Worm (Caenorhabditis elegans) whole organism, late embryonic: ENCODE measurements around the gene C13G3.12.

Source experiments
- elt-2 ChIP-seq: sonication (generic microtip); optimal IDR thresholded peaks from 2 replicates; lab custom pipeline; 2016; ENCODE audit warnings: missing genetic modification reagents, missing genetic modification characterization, missing compliant biosample characterization
- pha-2 ChIP-seq: sonication (generic microtip); optimal IDR thresholded peaks from 2 replicates; lab custom pipeline; 2017; ENCODE audit warnings: mild to moderate bottlenecking, missing genetic modification characterization, missing compliant biosample characterization
- unc-86 ChIP-seq: sonication (generic microtip); optimal IDR thresholded peaks from 2 replicates; lab custom pipeline; 2016; ENCODE audit warnings: missing genetic modification characterization, missing compliant biosample characterization

DNA sequence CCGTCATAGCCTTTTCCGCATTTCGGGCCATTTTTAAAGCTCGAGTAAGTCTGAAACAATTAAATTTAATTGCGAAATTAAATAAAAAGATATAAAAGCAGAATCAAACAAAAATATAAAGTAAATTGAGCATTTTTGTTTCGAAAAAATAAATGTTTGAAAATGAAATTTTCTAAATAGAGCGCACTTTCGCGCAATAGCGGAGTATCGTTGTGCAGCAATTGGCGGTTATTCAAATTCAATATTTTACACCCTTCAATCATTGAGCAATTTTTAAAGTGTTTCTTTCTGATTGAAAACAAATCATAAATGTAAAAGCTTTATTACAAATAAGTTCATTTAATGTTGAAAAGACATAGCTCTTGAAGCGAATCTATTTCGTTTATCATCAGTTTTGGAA is 22.1 kb downstream of the C13G3.12 start, which contains the start of gene isy-1:
- no peak for TF ChIP-seq pha-2 (tag; lab: Kevin White, UChicago)
- no peak for TF ChIP-seq unc-86 (tag; lab: Kevin White, UChicago)
- no peak for TF ChIP-seq elt-2
